Worm (Caenorhabditis elegans): ENCODE results near the gene srh-19.

DNA sequence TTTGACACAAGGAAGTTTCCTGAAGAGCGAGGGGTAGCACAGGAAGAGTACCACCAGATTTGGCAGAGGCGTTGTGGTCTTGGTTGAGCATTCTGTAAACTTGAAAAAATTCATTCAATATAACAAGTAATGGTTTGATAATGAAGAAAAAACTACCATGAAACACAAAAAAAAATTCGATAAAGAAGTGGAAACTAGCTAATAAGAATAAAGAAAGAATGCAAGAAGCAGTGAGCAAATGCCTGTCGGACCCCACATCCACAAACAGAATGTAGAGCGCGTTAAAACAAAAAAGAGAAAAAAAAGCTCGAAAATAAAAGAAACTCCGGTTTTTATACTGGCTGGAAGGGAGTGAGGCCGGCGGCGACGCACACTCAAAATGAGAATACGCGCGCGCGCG is 15.4 kb upstream of the srh-19 start, which contains the start of gene H39E20.1:
- no peak for TF ChIP-seq fkh-10 (GFP tag; optimal IDR thresholded peaks at IDR 0.05)
- no peak for TF ChIP-seq pqm-1 (tag; optimal IDR thresholded peaks at IDR 0.05)
- no peak for TF ChIP-seq fkh-6 (tag; optimal IDR thresholded peaks at IDR 0.05)
- TF ChIP-seq nfya-1 (tag; optimal IDR thresholded peaks at IDR 0.05) = no peak
